Fruit fly (Drosophila melanogaster) whole organism: ENCODE results near the gene Fkbp39.

ENCODE experiments used
- CG8478 ChIP-seq: fragments of >200 bp; optimal IDR thresholded peaks from 2 replicates; lab custom pipeline; 2018; ENCODE audit warnings: inconsistent platforms
- Dll ChIP-seq: fragments of >200 bp; optimal IDR thresholded peaks from 2 replicates; lab custom pipeline; 2017
- EcR ChIP-seq, 2 experiments: fragments of >200 bp; optimal IDR thresholded peaks; 2 replicates each; lab custom pipeline; 2017; ENCODE audit warnings: missing biosample characterization in 2 of 2, missing genetic modification characterization in 2 of 2, missing genetic modification reagents in 2 of 2
- psq ChIP-seq: fragments of >200 bp; optimal IDR thresholded peaks from 2 replicates; lab custom pipeline; 2017
- usp ChIP-seq: fragments of >200 bp; optimal IDR thresholded peaks from 2 replicates; lab custom pipeline; 2017; ENCODE audit warnings: missing biosample characterization, missing genetic modification characterization, mixed read lengths

- TF ChIP-seq Dll (no peak), psq (lab: Kevin White, UChicago) (no peak), usp (no peak), CG8478 (lab: Kevin White, UChicago) (no peak), EcR (GFP tag; optimal IDR thresholded peaks at IDR 0.05; lab: Kevin White, UChicago) (no peak)
Observed at dm6 chr3R:15340052-15340732, 7.3 kb upstream of the Fkbp39 start, which contains the start of gene SerRS-m.
